Fruit fly (Drosophila melanogaster) S2 (cell line): ENCODE measurements around the gene Sod1.
"Not testable (repeated sequence)": the region's sequence is repeated elsewhere in the genome, so short reads cannot be mapped to it uniquely, and the experiment has no call there.

Source experiments
- CG8478 ChIP-seq: fragments of >200 bp; optimal IDR thresholded peaks from 2 replicates; lab custom pipeline; 2018
- CTCF ChIP-seq, 2 experiments: fragments of >200 bp; optimal IDR thresholded peaks; 2 replicates each; lab custom pipeline; 2018

The Sod1 gene

dm6 chr3L:11113198-11114197 lies at the start of gene Sod1:
Sod1 (minus strand) TSS chr3L:11113740.
- TF ChIP-seq CG8478 (lab: Kevin White, UChicago) (no peak), CTCF (optimal IDR thresholded peaks at IDR 0.05; lab: Kevin White, UChicago) (no peak)

dm6 chr3L:11155380-11155779 lies 41.8 kb upstream of the Sod1 start:
- TF ChIP-seq CG8478 (lab: Kevin White, UChicago) (no peak), CTCF (optimal IDR thresholded peaks at IDR 0.05; lab: Kevin White, UChicago) (no peak)

- TF ChIP-seq CG8478 (lab: Kevin White, UChicago) (no peak), CTCF (optimal IDR thresholded peaks at IDR 0.05; lab: Kevin White, UChicago) (no peak)
These were observed 37.3 kb upstream of the Sod1 start, which contains the start of gene CG6216 for dm6 chr3L:11150735-11151287. CG6216 (minus strand) TSS chr3L:11150785.

dm6 chr3L:11148478-11149251 lies 35.1 kb upstream of the Sod1 start:
- no peak for TF ChIP-seq CTCF (optimal IDR thresholded peaks at IDR 0.05; lab: Kevin White, UChicago)
- no peak for TF ChIP-seq CG8478 (lab: Kevin White, UChicago)

dm6 chr3L:11147675-11148074 lies 34.1 kb upstream of the Sod1 start:
- no peak for TF ChIP-seq CG8478 (lab: Kevin White, UChicago)
- TF ChIP-seq CTCF (optimal IDR thresholded peaks at IDR 0.05; lab: Kevin White, UChicago), result no peak

- no peak for TF ChIP-seq CTCF (optimal IDR thresholded peaks at IDR 0.05; lab: Kevin White, UChicago)
- TF ChIP-seq CG8478 (lab: Kevin White, UChicago), result no peak
These were observed 31.5 kb upstream of the Sod1 start for dm6 chr3L:11145065-11145464.

- TF ChIP-seq CG8478 (lab: Kevin White, UChicago) (no peak), CTCF (optimal IDR thresholded peaks at IDR 0.05; lab: Kevin White, UChicago) (no peak)
These were observed 25.3 kb upstream of the Sod1 start for dm6 chr3L:11138862-11139261.

dm6 chr3L:11136349-11136748 lies 22.8 kb upstream of the Sod1 start:
- no peak for TF ChIP-seq CTCF (optimal IDR thresholded peaks at IDR 0.05; lab: Kevin White, UChicago)
- TF ChIP-seq CG8478 (lab: Kevin White, UChicago), result no peak

- TF ChIP-seq CTCF (optimal IDR thresholded peaks at IDR 0.05; lab: Kevin White, UChicago) (no peak), CG8478 (lab: Kevin White, UChicago) (no peak)
These were observed 22.3 kb upstream of the Sod1 start, which contains the start of gene IRSp53 for dm6 chr3L:11135846-11136245. IRSp53 (plus strand) TSS chr3L:11136049.

dm6 chr3L:11134886-11135285 lies 21.3 kb upstream of the Sod1 start, which contains the start of gene CG14143:
CG14143 (plus strand) TSS chr3L:11134987.
- TF ChIP-seq CG8478 (lab: Kevin White, UChicago); CTCF (optimal IDR thresholded peaks at IDR 0.05; lab: Kevin White, UChicago): not testable (repeated sequence)

- TF ChIP-seq CTCF (optimal IDR thresholded peaks at IDR 0.05; lab: Kevin White, UChicago); CG8478 (lab: Kevin White, UChicago): not testable (repeated sequence)
These were observed 18.5 kb upstream of the Sod1 start, which contains the start of gene CG32074 for dm6 chr3L:11132055-11132454. CG32074 (minus strand) TSS chr3L:11132322.

- TF ChIP-seq CTCF (optimal IDR thresholded peaks at IDR 0.05; lab: Kevin White, UChicago) (no peak), CG8478 (lab: Kevin White, UChicago) (no peak)
These were observed 17.0 kb upstream of the Sod1 start, which contains the start of gene nol for dm6 chr3L:11130535-11130934. nol (plus strand) TSS chr3L:11130835.

- TF ChIP-seq CG8478 (lab: Kevin White, UChicago) (no peak), CTCF (optimal IDR thresholded peaks at IDR 0.05; lab: Kevin White, UChicago) (no peak)
These were observed 12.3 kb upstream of the Sod1 start for dm6 chr3L:11125636-11126532.
